Fruit fly (Drosophila melanogaster) whole organism, embryonic: Measurements from ENCODE around the gene CG40198.

Source experiments
- Ada2b ChIP-seq: fragments of 200-800 bp; sonication (Bioruptor generic); IDR thresholded peaks from 2 replicates; pipeline ENCODE4 v1.3.6; 2022; ENCODE audit warnings: missing biosample characterization, missing genetic modification characterization
- Adf1 ChIP-seq: fragments of 200-800 bp; sonication (Bioruptor generic); IDR thresholded peaks from 2 replicates; pipeline ENCODE4 v1.3.6; 2022; ENCODE audit warnings: missing biosample characterization, missing genetic modification characterization
- B-H2 ChIP-seq: fragments of 200-800 bp; sonication (Bioruptor generic); optimal IDR thresholded peaks from 2 replicates; lab custom pipeline; 2018; ENCODE audit warnings: missing biosample characterization, mild to moderate bottlenecking, missing genetic modification characterization
- CG10147 ChIP-seq: fragments of 200-800 bp; sonication (Bioruptor generic); optimal IDR thresholded peaks from 2 replicates; lab custom pipeline; 2019; ENCODE audit warnings: missing biosample characterization, mild to moderate bottlenecking, missing genetic modification characterization, moderate library complexity
- CG11247 ChIP-seq: fragments of 200-800 bp; sonication (Bioruptor generic); IDR thresholded peaks from 2 replicates; pipeline ENCODE4 v1.3.6; 2022; ENCODE audit warnings: missing biosample characterization, missing genetic modification characterization
- CG13296 ChIP-seq: fragments of 200-800 bp; sonication (Bioruptor generic); optimal IDR thresholded peaks from 3 replicates; lab custom pipeline; 2018; ENCODE audit warnings: missing biosample characterization, mild to moderate bottlenecking, missing genetic modification characterization
- CG15479 ChIP-seq: fragments of 200-800 bp; sonication (Bioruptor generic); optimal IDR thresholded peaks from 3 replicates; lab custom pipeline; 2019; ENCODE audit warnings: missing biosample characterization, mild to moderate bottlenecking, missing genetic modification characterization, moderate library complexity
- CG17802 ChIP-seq: fragments of 200-800 bp; sonication (Bioruptor generic); optimal IDR thresholded peaks from 2 replicates; lab custom pipeline; 2018; ENCODE audit warnings: missing biosample characterization, mild to moderate bottlenecking, missing genetic modification characterization, moderate library complexity
- CG18011 ChIP-seq: fragments of 200-800 bp; sonication (Bioruptor generic); optimal IDR thresholded peaks from 2 replicates; lab custom pipeline; 2017; ENCODE audit warnings: missing biosample characterization, missing genetic modification characterization, mild to moderate bottlenecking, moderate library complexity, missing genotype
- CG2199 ChIP-seq: fragments of 200-800 bp; sonication (Bioruptor generic); IDR thresholded peaks from 3 replicates; pipeline ENCODE4 v1.3.6; 2022; ENCODE audit warnings: missing biosample characterization, missing genetic modification characterization
- CG2875 ChIP-seq: fragments of 200-800 bp; sonication (Bioruptor generic); optimal IDR thresholded peaks from 2 replicates; lab custom pipeline; 2017; ENCODE audit warnings: missing biosample characterization, mild to moderate bottlenecking, missing genetic modification characterization, missing genetic modification reagents
- CG30020 ChIP-seq: fragments of 200-800 bp; optimal IDR thresholded peaks from 2 replicates; lab custom pipeline; 2019; ENCODE audit warnings: missing biosample characterization, mild to moderate bottlenecking, missing genetic modification characterization, moderate library complexity
- CG3281 ChIP-seq: fragments of 200-800 bp; sonication (Bioruptor generic); optimal IDR thresholded peaks from 3 replicates; lab custom pipeline; 2017; ENCODE audit warnings: missing biosample characterization, mild to moderate bottlenecking, missing genetic modification characterization
- CG3726 ChIP-seq: fragments of 200-800 bp; sonication (Bioruptor generic); IDR thresholded peaks from 3 replicates; pipeline ENCODE4, ENCODE4 v1.3.6; 2022; ENCODE audit warnings: missing biosample characterization, missing genetic modification characterization
- CG4424 ChIP-seq: fragments of 200-800 bp; sonication (Bioruptor generic); optimal IDR thresholded peaks from 3 replicates; lab custom pipeline; 2016; ENCODE audit warnings: missing biosample characterization, missing genetic modification characterization
- CG5953 ChIP-seq: fragments of 200-800 bp; sonication (Bioruptor generic); IDR thresholded peaks from 2 replicates; pipeline ENCODE4 v1.3.6; 2022; ENCODE audit warnings: missing biosample characterization, missing genetic modification characterization
- CG6254 ChIP-seq: fragments of 200-800 bp; sonication (Bioruptor generic); optimal IDR thresholded peaks from 3 replicates; lab custom pipeline; 2017; ENCODE audit warnings: mild to moderate bottlenecking, missing biosample characterization, missing genetic modification reagents, missing genetic modification characterization
- CG6272 ChIP-seq: fragments of 200-800 bp; sonication (Bioruptor generic); IDR thresholded peaks from 2 replicates; pipeline ENCODE4 v1.3.6; 2022; ENCODE audit warnings: missing biosample characterization, missing genetic modification characterization
- CG6689 ChIP-seq: fragments of 200-800 bp; sonication (Bioruptor generic); IDR thresholded peaks from 2 replicates; pipeline ENCODE4 v1.3.6; 2022; ENCODE audit warnings: missing biosample characterization, missing genetic modification characterization
- CG7271 ChIP-seq: fragments of 200-800 bp; sonication (Bioruptor generic); optimal IDR thresholded peaks from 2 replicates; lab custom pipeline; 2018; ENCODE audit warnings: missing biosample characterization, mild to moderate bottlenecking, missing genetic modification characterization, moderate library complexity
- CG7987 ChIP-seq: fragments of 200-800 bp; sonication (Bioruptor generic); optimal IDR thresholded peaks from 2 replicates; lab custom pipeline; 2018; ENCODE audit warnings: missing biosample characterization, mild to moderate bottlenecking, missing genetic modification characterization, moderate library complexity
- CG8290 ChIP-seq, 3 experiments: fragments of 200-800 bp; sonication (Bioruptor generic); optimal IDR thresholded peaks; 2 replicates each; lab custom pipeline; 2016 to 2019; ENCODE audit warnings: missing biosample characterization in 3 of 3, missing genetic modification characterization in 3 of 3, mild to moderate bottlenecking in 2 of 3, moderate library complexity in 1 of 3
- Doc3 ChIP-seq: fragments of 200-800 bp; sonication (Bioruptor generic); IDR thresholded peaks from 3 replicates; pipeline ENCODE4 v1.3.6; 2022; ENCODE audit warnings: missing biosample characterization, missing genetic modification characterization; ENCODE audit not compliant: partially characterized antibody
- H15 ChIP-seq: fragments of 200-800 bp; sonication (Bioruptor generic); IDR thresholded peaks from 3 replicates; pipeline ENCODE4 v1.3.6; 2022; ENCODE audit warnings: missing biosample characterization, missing genetic modification characterization
- HLH54F ChIP-seq: fragments of 200-800 bp; sonication (Bioruptor generic); optimal IDR thresholded peaks from 3 replicates; lab custom pipeline; 2016; ENCODE audit warnings: missing biosample characterization, missing genetic modification characterization
- Hr39 ChIP-seq: fragments of >200 bp; optimal IDR thresholded peaks from 2 replicates; lab custom pipeline; 2017
- Mrtf ChIP-seq: fragments of 200-800 bp; sonication (Bioruptor generic); IDR thresholded peaks from 3 replicates; pipeline ENCODE4 v1.3.6; 2022; ENCODE audit warnings: missing biosample characterization, missing genetic modification characterization
- Myb ChIP-seq: fragments of 200-800 bp; sonication (Bioruptor generic); optimal IDR thresholded peaks from 2 replicates; lab custom pipeline; 2016; ENCODE audit warnings: missing biosample characterization, missing genetic modification characterization
- NfI ChIP-seq: fragments of 200-800 bp; sonication (Bioruptor generic); optimal IDR thresholded peaks from 3 replicates; lab custom pipeline; 2018; ENCODE audit warnings: missing biosample characterization, mild to moderate bottlenecking, missing genetic modification characterization, moderate library complexity
- Stat92E ChIP-seq, 3 experiments: fragments of >200 bp in 2 of 3; fragments of 200-800 bp in 1 of 3; sonication (Bioruptor generic) in 1 of 3; optimal IDR thresholded peaks; 2 replicates each; lab custom pipeline; 2017 to 2019; ENCODE audit warnings: missing biosample characterization in 3 of 3, missing genetic modification characterization in 3 of 3, mild to moderate bottlenecking in 1 of 3, moderate library complexity in 1 of 3
- Trl ChIP-seq, 3 experiments: fragments of >200 bp in 2 of 3; fragments of 200-800 bp in 1 of 3; sonication (Bioruptor generic) in 1 of 3; optimal IDR thresholded peaks; 2 replicates in 1 of 3; 3 replicates in 2 of 3; lab custom pipeline; 2016 to 2017; ENCODE audit warnings: missing biosample characterization in 1 of 3, missing genetic modification characterization in 1 of 3
- Xbp1 ChIP-seq: fragments of 200-800 bp; sonication (Bioruptor generic); optimal IDR thresholded peaks from 3 replicates; lab custom pipeline; 2016; ENCODE audit warnings: missing biosample characterization, mild to moderate bottlenecking, missing genetic modification characterization
- al ChIP-seq: fragments of 200-800 bp; sonication (Bioruptor generic); IDR thresholded peaks from 2 replicates; pipeline ENCODE4 v1.3.6; 2022; ENCODE audit warnings: missing biosample characterization, missing genetic modification characterization
- bcd ChIP-seq: fragments of 200-800 bp; sonication (Bioruptor generic); optimal IDR thresholded peaks from 2 replicates; lab custom pipeline; 2017; ENCODE audit warnings: missing biosample characterization, mild to moderate bottlenecking, missing genetic modification characterization
- cg ChIP-seq: fragments of 200-800 bp; sonication (Bioruptor generic); optimal IDR thresholded peaks from 3 replicates; lab custom pipeline; 2019; ENCODE audit warnings: missing biosample characterization, mild to moderate bottlenecking, missing genetic modification characterization, moderate library complexity
- dimm ChIP-seq: fragments of 200-800 bp; sonication (Bioruptor generic); IDR thresholded peaks from 2 replicates; pipeline ENCODE4 v1.3.6; 2022; ENCODE audit warnings: missing biosample characterization, missing genetic modification characterization
- dmrt99B ChIP-seq: fragments of 200-800 bp; sonication (Bioruptor generic); optimal IDR thresholded peaks from 2 replicates; lab custom pipeline; 2018; ENCODE audit warnings: missing biosample characterization, mild to moderate bottlenecking, missing genetic modification characterization, moderate library complexity
- ewg ChIP-seq: fragments of 200-800 bp; sonication (Bioruptor generic); optimal IDR thresholded peaks from 3 replicates; lab custom pipeline; 2017; ENCODE audit warnings: mild to moderate bottlenecking, missing biosample characterization, missing genetic modification reagents, missing genetic modification characterization
- kah ChIP-seq: fragments of 200-800 bp; sonication (Bioruptor generic); optimal IDR thresholded peaks from 2 replicates; lab custom pipeline; 2018; ENCODE audit warnings: missing biosample characterization, mild to moderate bottlenecking, missing genetic modification characterization
- kni ChIP-seq: fragments of 200-800 bp; sonication (Bioruptor generic); optimal IDR thresholded peaks from 3 replicates; lab custom pipeline; 2017; ENCODE audit warnings: mild to moderate bottlenecking, missing biosample characterization, missing genetic modification reagents, missing genetic modification characterization
- lov ChIP-seq, 2 experiments: fragments of 200-800 bp in 1 of 2; fragments of >200 bp in 1 of 2; sonication (Bioruptor generic) in 1 of 2; IDR thresholded peaks in 1 of 2; optimal IDR thresholded peaks in 1 of 2; 2 replicates in 1 of 2; 3 replicates in 1 of 2; pipeline versions ENCODE4 v1.3.6 to Lab custom; 2017 to 2022; ENCODE audit warnings: missing biosample characterization in 1 of 2, missing genetic modification characterization in 1 of 2
- nerfin-1 ChIP-seq: fragments of 200-800 bp; sonication (Bioruptor generic); optimal IDR thresholded peaks from 3 replicates; lab custom pipeline; 2019; ENCODE audit warnings: missing biosample characterization, mild to moderate bottlenecking, missing genetic modification characterization, moderate library complexity
- odd ChIP-seq: fragments of 200-800 bp; sonication (Bioruptor generic); optimal IDR thresholded peaks from 2 replicates; lab custom pipeline; 2017; ENCODE audit warnings: missing biosample characterization, mild to moderate bottlenecking, missing genetic modification characterization
- onecut ChIP-seq: fragments of 200-800 bp; sonication (Bioruptor generic); IDR thresholded peaks from 2 replicates; pipeline ENCODE4 v1.3.6; 2022; ENCODE audit warnings: missing biosample characterization, missing genetic modification characterization
- prd ChIP-seq, 3 experiments: fragments of >200 bp in 2 of 3; fragments of 200-800 bp in 1 of 3; sonication (Bioruptor generic) in 1 of 3; optimal IDR thresholded peaks in 2 of 3; IDR thresholded peaks in 1 of 3; 2 replicates in 2 of 3; 3 replicates in 1 of 3; pipeline versions ENCODE4 v1.3.6 to Lab custom; 2017 to 2022; ENCODE audit warnings: missing biosample characterization in 1 of 3, missing genetic modification characterization in 1 of 3
- repo ChIP-seq: fragments of 200-800 bp; sonication (Bioruptor generic); optimal IDR thresholded peaks from 2 replicates; lab custom pipeline; 2016; ENCODE audit warnings: missing biosample characterization, missing genetic modification characterization
- ro ChIP-seq: fragments of 200-800 bp; sonication (Bioruptor generic); IDR thresholded peaks from 2 replicates; pipeline ENCODE4 v1.3.6; 2022; ENCODE audit warnings: missing biosample characterization, missing genetic modification characterization
- sob ChIP-seq: fragments of 200-800 bp; sonication (Bioruptor generic); IDR thresholded peaks from 2 replicates; pipeline ENCODE4 v1.3.6; 2022; ENCODE audit warnings: missing biosample characterization, missing genetic modification characterization
- tll ChIP-seq, 2 experiments: fragments of 200-800 bp in 1 of 2; fragments of >200 bp in 1 of 2; sonication (Bioruptor generic) in 1 of 2; optimal IDR thresholded peaks; 2 replicates each; lab custom pipeline; 2017 to 2019; ENCODE audit warnings: missing biosample characterization in 2 of 2, missing genetic modification characterization in 2 of 2, mild to moderate bottlenecking in 1 of 2, moderate library complexity in 1 of 2

The CG40198 gene

DNA sequence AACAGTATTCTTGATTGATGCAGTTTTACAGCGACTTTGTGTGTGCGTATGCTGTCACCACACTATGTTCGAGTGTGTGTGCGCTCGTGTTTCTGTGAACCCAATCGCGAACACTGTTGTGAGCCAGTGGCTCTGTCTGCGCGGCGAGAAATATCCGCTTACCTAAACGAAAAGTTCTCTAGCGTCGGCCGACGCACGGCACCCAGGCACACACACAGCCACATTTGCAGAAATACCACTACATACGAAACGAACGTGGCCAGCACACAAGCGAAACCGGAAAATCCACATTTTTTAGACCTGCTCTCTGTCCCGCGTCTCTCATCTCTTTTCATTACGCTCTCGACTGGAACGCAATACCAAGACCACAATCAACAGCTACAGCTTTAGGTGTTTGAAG is 12.9 kb upstream of the CG40198 start (continued):
- no peak for TF ChIP-seq prd (optimal IDR thresholded peaks at IDR 0.05; lab: Kevin White, UChicago)
- TF ChIP-seq prd (GFP tag; IDR thresholded peaks at IDR 0.05; lab: Robert Waterston, UW), result no peak
- peak; percentile 83 for TF ChIP-seq cg (GFP tag; lab: Kevin White, UChicago)
- TF ChIP-seq Hr39, result no peak
- no peak for TF ChIP-seq H15 (GFP tag; lab: Robert Waterston, UW)
- TF ChIP-seq B-H2 (GFP tag; lab: Kevin White, UChicago), result no peak
- no peak for TF ChIP-seq dimm
- TF ChIP-seq Ada2b (GFP tag; lab: Robert Waterston, UW), result no peak
- peak; percentile 43 to 62 for TF ChIP-seq Trl (optimal IDR thresholded peaks at IDR 0.05; lab: Kevin White, UChicago)
- TF ChIP-seq Trl (GFP tag; optimal IDR thresholded peaks at IDR 0.05; lab: Kevin White, UChicago), result no peak
- TF ChIP-seq CG7271 (tag; lab: Kevin White, UChicago), result no peak
- TF ChIP-seq CG2875 (GFP tag; lab: Kevin White, UChicago), result no peak
- TF ChIP-seq NfI (GFP tag; lab: Kevin White, UChicago), result no peak
- TF ChIP-seq CG6272 (GFP tag; lab: Robert Waterston, UW), result no peak
- no peak for TF ChIP-seq lov (optimal IDR thresholded peaks at IDR 0.05; lab: Kevin White, UChicago)
- TF ChIP-seq lov (GFP tag; IDR thresholded peaks at IDR 0.05; lab: Robert Waterston, UW), result no peak
- TF ChIP-seq CG6689 (GFP tag; lab: Robert Waterston, UW), result no peak
- TF ChIP-seq CG11247 (GFP tag; lab: Robert Waterston, UW), result no peak
- TF ChIP-seq CG5953 (GFP tag; lab: Robert Waterston, UW), result no peak
- no peak for TF ChIP-seq al (GFP tag; lab: Robert Waterston, UW)
- TF ChIP-seq nerfin-1 (tag; lab: Kevin White, UChicago), result no peak
- no peak for TF ChIP-seq repo
- TF ChIP-seq CG17802, result no peak
- TF ChIP-seq CG8290 (GFP tag; optimal IDR thresholded peaks at IDR 0.05; lab: Kevin White, UChicago), result no peak
- peak in 1 of 2 experiments; percentile 45 for TF ChIP-seq CG8290 (tag; optimal IDR thresholded peaks at IDR 0.05; lab: Kevin White, UChicago)
- TF ChIP-seq bcd (GFP tag; lab: Kevin White, UChicago), result no peak
- TF ChIP-seq CG18011 (GFP tag; lab: Kevin White, UChicago), result no peak
- no peak for TF ChIP-seq CG3726 (GFP tag; lab: Robert Waterston, UW)
- no peak for TF ChIP-seq Doc3
- no peak for TF ChIP-seq CG13296 (GFP tag; lab: Kevin White, UChicago)
- no peak for TF ChIP-seq CG4424
- TF ChIP-seq odd, result no peak
- no peak for TF ChIP-seq Stat92E (GFP tag; optimal IDR thresholded peaks at IDR 0.05; lab: Kevin White, UChicago)
- TF ChIP-seq onecut (GFP tag; lab: Robert Waterston, UW), result no peak
- no peak for TF ChIP-seq CG7987 (GFP tag; lab: Kevin White, UChicago)
- no peak for TF ChIP-seq CG2199 (GFP tag; lab: Robert Waterston, UW)
- 0 out of 2 replicates have a peak, but pooled peaks have one; percentile 12 for TF ChIP-seq sob (GFP tag; lab: Robert Waterston, UW)
- TF ChIP-seq CG3281 (GFP tag; lab: Kevin White, UChicago), result no peak
- no peak for TF ChIP-seq dmrt99B (tag; lab: Kevin White, UChicago)
- no peak for TF ChIP-seq Myb (GFP tag; lab: Kevin White, UChicago)
- no peak for TF ChIP-seq CG10147
- no peak for TF ChIP-seq tll (GFP tag; optimal IDR thresholded peaks at IDR 0.05; lab: Kevin White, UChicago)
- no peak for TF ChIP-seq Xbp1 (GFP tag; lab: Kevin White, UChicago)
- no peak for TF ChIP-seq HLH54F
- TF ChIP-seq Adf1 (GFP tag; lab: Robert Waterston, UW), result no peak
- no peak for TF ChIP-seq CG6254 (GFP tag; lab: Kevin White, UChicago)
- TF ChIP-seq kah (GFP tag; lab: Kevin White, UChicago), result no peak
- TF ChIP-seq CG15479 (GFP tag; lab: Kevin White, UChicago), result peak; percentile 93
- TF ChIP-seq ro (GFP tag; lab: Robert Waterston, UW), result no peak
- peak; percentile 44 for TF ChIP-seq kni (GFP tag; lab: Kevin White, UChicago)
- TF ChIP-seq ewg (GFP tag; lab: Kevin White, UChicago), result no peak
- TF ChIP-seq CG30020 (tag; lab: Kevin White, UChicago), result no peak
- no peak for TF ChIP-seq Mrtf (GFP tag; lab: Robert Waterston, UW)
